Fruit fly (Drosophila melanogaster) whole organism, embryonic: ENCODE measurements around the gene CG31650.

Experiments used
- BEAF-32 ChIP-seq: fragments of 200-800 bp; sonication (Bioruptor generic); optimal IDR thresholded peaks from 3 replicates; lab custom pipeline; 2017; ENCODE audit warnings: missing biosample characterization, missing genetic modification characterization, mild to moderate bottlenecking, moderate library complexity, missing genetic modification reagents
- CG10366 ChIP-seq: fragments of 200-800 bp; sonication (Bioruptor generic); IDR thresholded peaks from 2 replicates; pipeline ENCODE4 v1.3.6; 2022; ENCODE audit warnings: missing biosample characterization, missing genetic modification characterization
- CG11398 ChIP-seq: fragments of 200-800 bp; sonication (Bioruptor generic); optimal IDR thresholded peaks from 2 replicates; lab custom pipeline; 2016; ENCODE audit warnings: missing biosample characterization, missing genetic modification characterization
- CG11723 ChIP-seq: fragments of 200-800 bp; sonication (Bioruptor generic); optimal IDR thresholded peaks from 2 replicates; lab custom pipeline; 2017; ENCODE audit warnings: missing biosample characterization, mild to moderate bottlenecking, missing genetic modification characterization
- CG12299 ChIP-seq: fragments of 200-800 bp; sonication (Bioruptor generic); optimal IDR thresholded peaks from 2 replicates; lab custom pipeline; 2018; ENCODE audit warnings: missing biosample characterization, mild to moderate bottlenecking, missing genetic modification characterization
- CG13894 ChIP-seq: fragments of 200-800 bp; sonication (Bioruptor generic); optimal IDR thresholded peaks from 3 replicates; lab custom pipeline; 2018; ENCODE audit warnings: missing biosample characterization, mild to moderate bottlenecking, missing genetic modification characterization, moderate library complexity
- CG15479 ChIP-seq: fragments of 200-800 bp; sonication (Bioruptor generic); optimal IDR thresholded peaks from 3 replicates; lab custom pipeline; 2019; ENCODE audit warnings: missing biosample characterization, mild to moderate bottlenecking, missing genetic modification characterization, moderate library complexity
- CG1603 ChIP-seq: fragments of 200-800 bp; sonication (Bioruptor generic); optimal IDR thresholded peaks from 2 replicates; lab custom pipeline; 2019; ENCODE audit warnings: missing biosample characterization, mild to moderate bottlenecking, missing genetic modification characterization, moderate library complexity
- CG1647 ChIP-seq: fragments of 200-800 bp; sonication (Bioruptor generic); optimal IDR thresholded peaks from 3 replicates; lab custom pipeline; 2016; ENCODE audit warnings: missing biosample characterization, missing genetic modification characterization
- CG16813 ChIP-seq: fragments of 200-800 bp; sonication (Bioruptor generic); IDR thresholded peaks from 3 replicates; pipeline ENCODE4 v1.3.6; 2022; ENCODE audit warnings: missing biosample characterization, missing genetic modification characterization; ENCODE audit not compliant: partially characterized antibody
- CG17186 ChIP-seq: fragments of 200-800 bp; sonication (Bioruptor generic); optimal IDR thresholded peaks from 3 replicates; lab custom pipeline; 2017; ENCODE audit warnings: missing biosample characterization, missing genetic modification reagents, missing genetic modification characterization
- CG17912 ChIP-seq: fragments of 200-800 bp; sonication (Bioruptor generic); optimal IDR thresholded peaks from 2 replicates; lab custom pipeline; 2018; ENCODE audit warnings: missing biosample characterization, mild to moderate bottlenecking, missing genetic modification characterization
- CG1832 ChIP-seq: fragments of 200-800 bp; sonication (Bioruptor generic); optimal IDR thresholded peaks from 2 replicates; lab custom pipeline; 2017; ENCODE audit warnings: missing biosample characterization, mild to moderate bottlenecking, missing genetic modification characterization, inconsistent platforms
- CG2116 ChIP-seq: fragments of 200-800 bp; sonication (Bioruptor generic); optimal IDR thresholded peaks from 3 replicates; lab custom pipeline; 2018; ENCODE audit warnings: missing biosample characterization, mild to moderate bottlenecking, missing genetic modification characterization
- CG6683 ChIP-seq: fragments of 200-800 bp; sonication (Bioruptor generic); optimal IDR thresholded peaks from 2 replicates; lab custom pipeline; 2017; ENCODE audit warnings: missing biosample characterization, mild to moderate bottlenecking, missing genetic modification characterization, missing genetic modification reagents
- CG7357 ChIP-seq: fragments of 200-800 bp; sonication (Bioruptor generic); IDR thresholded peaks from 3 replicates; pipeline ENCODE4 v1.3.6; 2022; ENCODE audit warnings: missing biosample characterization, missing genetic modification characterization
- CG7839 ChIP-seq: fragments of 200-800 bp; sonication (Bioruptor generic); optimal IDR thresholded peaks from 3 replicates; lab custom pipeline; 2018; ENCODE audit warnings: missing biosample characterization, mild to moderate bottlenecking, missing genetic modification characterization, moderate library complexity
- CG8290 ChIP-seq, 3 experiments: fragments of 200-800 bp; sonication (Bioruptor generic); optimal IDR thresholded peaks; 2 replicates each; lab custom pipeline; 2016 to 2019; ENCODE audit warnings: missing biosample characterization in 3 of 3, missing genetic modification characterization in 3 of 3, mild to moderate bottlenecking in 2 of 3, moderate library complexity in 1 of 3
- CG8924 ChIP-seq: fragments of 200-800 bp; optimal IDR thresholded peaks from 3 replicates; lab custom pipeline; 2019; ENCODE audit warnings: missing biosample characterization, mild to moderate bottlenecking, missing genetic modification characterization, moderate library complexity
- CG9797 ChIP-seq: fragments of 200-800 bp; sonication (Bioruptor generic); optimal IDR thresholded peaks from 3 replicates; lab custom pipeline; 2018; ENCODE audit warnings: missing biosample characterization, mild to moderate bottlenecking, missing genetic modification characterization
- CkIIα-i1 ChIP-seq: fragments of 200-800 bp; sonication (Bioruptor generic); IDR thresholded peaks from 2 replicates; pipeline ENCODE4 v1.3.6; 2022; ENCODE audit warnings: missing biosample characterization, missing genetic modification characterization
- Deaf1 ChIP-seq: fragments of 200-800 bp; optimal IDR thresholded peaks from 3 replicates; lab custom pipeline; 2019; ENCODE audit warnings: missing biosample characterization, mild to moderate bottlenecking, missing genetic modification characterization, moderate library complexity
- E2f1 ChIP-seq: fragments of 200-800 bp; sonication (Bioruptor generic); IDR thresholded peaks from 2 replicates; pipeline ENCODE4 v1.3.6; 2022; ENCODE audit warnings: missing biosample characterization, missing genetic modification characterization
- Jarid2 ChIP-seq: fragments of 200-800 bp; sonication (Bioruptor generic); optimal IDR thresholded peaks from 3 replicates; lab custom pipeline; 2017; ENCODE audit warnings: mild to moderate bottlenecking, missing biosample characterization, missing genetic modification reagents, missing genetic modification characterization
- MBD-R2 ChIP-seq: fragments of 200-800 bp; sonication (Bioruptor generic); IDR thresholded peaks from 2 replicates; pipeline ENCODE4 v1.3.6; 2022; ENCODE audit warnings: missing biosample characterization, missing genetic modification characterization
- MESR4 ChIP-seq: fragments of 200-800 bp; sonication (Bioruptor generic); optimal IDR thresholded peaks from 2 replicates; lab custom pipeline; 2018; ENCODE audit warnings: missing biosample characterization, mild to moderate bottlenecking, missing genetic modification characterization, moderate library complexity
- NK7.1 ChIP-seq: fragments of 200-800 bp; sonication (Bioruptor generic); optimal IDR thresholded peaks from 3 replicates; lab custom pipeline; 2016; ENCODE audit warnings: missing biosample characterization, missing genetic modification characterization
- Nf-YC ChIP-seq: fragments of 200-800 bp; optimal IDR thresholded peaks from 3 replicates; lab custom pipeline; 2019; ENCODE audit warnings: missing biosample characterization, mild to moderate bottlenecking, missing genetic modification characterization, moderate library complexity
- NfI ChIP-seq: fragments of 200-800 bp; sonication (Bioruptor generic); optimal IDR thresholded peaks from 3 replicates; lab custom pipeline; 2018; ENCODE audit warnings: missing biosample characterization, mild to moderate bottlenecking, missing genetic modification characterization, moderate library complexity
- Rfx ChIP-seq: fragments of 200-800 bp; sonication (Bioruptor generic); IDR thresholded peaks from 2 replicates; pipeline ENCODE4 v1.3.6; 2022; ENCODE audit warnings: missing biosample characterization, missing genetic modification characterization
- Scr ChIP-seq: fragments of 200-800 bp; sonication (Bioruptor generic); IDR thresholded peaks from 2 replicates; pipeline ENCODE4 v1.3.6; 2022; ENCODE audit warnings: missing biosample characterization, missing genetic modification characterization; ENCODE audit not compliant: partially characterized antibody
- Trl ChIP-seq, 3 experiments: fragments of >200 bp in 2 of 3; fragments of 200-800 bp in 1 of 3; sonication (Bioruptor generic) in 1 of 3; optimal IDR thresholded peaks; 2 replicates in 1 of 3; 3 replicates in 2 of 3; lab custom pipeline; 2016 to 2017; ENCODE audit warnings: missing biosample characterization in 1 of 3, missing genetic modification characterization in 1 of 3
- ap ChIP-seq: fragments of 200-800 bp; sonication (Bioruptor generic); IDR thresholded peaks from 2 replicates; pipeline ENCODE4 v1.3.6; 2022; ENCODE audit warnings: missing biosample characterization, missing genetic modification characterization
- ato ChIP-seq: fragments of 200-800 bp; sonication (Bioruptor generic); IDR thresholded peaks from 2 replicates; pipeline ENCODE4 v1.3.6; 2022; ENCODE audit warnings: missing biosample characterization, missing genetic modification characterization; ENCODE audit not compliant: partially characterized antibody
- bsh ChIP-seq, 2 experiments: fragments of 200-800 bp; sonication (Bioruptor generic); optimal IDR thresholded peaks; 2 replicates each; lab custom pipeline; 2017 to 2018; ENCODE audit warnings: mild to moderate bottlenecking in 2 of 2, missing biosample characterization in 2 of 2, missing genetic modification characterization in 2 of 2, moderate library complexity in 1 of 2
- btn ChIP-seq: fragments of 200-800 bp; sonication (Bioruptor generic); optimal IDR thresholded peaks from 2 replicates; lab custom pipeline; 2016; ENCODE audit warnings: missing biosample characterization, missing genetic modification characterization
- ci ChIP-seq: fragments of 200-800 bp; sonication (Bioruptor generic); IDR thresholded peaks from 3 replicates; pipeline ENCODE4 v1.3.6; 2022; ENCODE audit warnings: missing biosample characterization, missing genetic modification characterization
- crp ChIP-seq, 2 experiments: fragments of 200-800 bp; sonication (Bioruptor generic); optimal IDR thresholded peaks; 2 replicates in 1 of 2; 3 replicates in 1 of 2; lab custom pipeline; 2017; ENCODE audit warnings: missing biosample characterization in 2 of 2, missing genetic modification characterization in 2 of 2, mild to moderate bottlenecking in 1 of 2, moderate library complexity in 1 of 2
- ftz-f1 ChIP-seq: fragments of 200-800 bp; sonication (Bioruptor generic); optimal IDR thresholded peaks from 2 replicates; lab custom pipeline; 2016; ENCODE audit warnings: missing biosample characterization, missing genetic modification characterization
- kni ChIP-seq: fragments of 200-800 bp; sonication (Bioruptor generic); optimal IDR thresholded peaks from 3 replicates; lab custom pipeline; 2017; ENCODE audit warnings: mild to moderate bottlenecking, missing biosample characterization, missing genetic modification reagents, missing genetic modification characterization
- lbe ChIP-seq: fragments of 200-800 bp; sonication (Bioruptor generic); optimal IDR thresholded peaks from 2 replicates; lab custom pipeline; 2016; ENCODE audit warnings: missing biosample characterization, mild to moderate bottlenecking, missing genetic modification characterization
- nau ChIP-seq: fragments of 200-800 bp; sonication (Bioruptor generic); optimal IDR thresholded peaks from 3 replicates; lab custom pipeline; 2017; ENCODE audit warnings: missing biosample characterization, mild to moderate bottlenecking, missing genetic modification characterization, missing genetic modification reagents
- nerfin-1 ChIP-seq: fragments of 200-800 bp; sonication (Bioruptor generic); optimal IDR thresholded peaks from 3 replicates; lab custom pipeline; 2019; ENCODE audit warnings: missing biosample characterization, mild to moderate bottlenecking, missing genetic modification characterization, moderate library complexity
- oc ChIP-seq: fragments of 200-800 bp; sonication (Bioruptor generic); optimal IDR thresholded peaks from 2 replicates; lab custom pipeline; 2018; ENCODE audit warnings: missing biosample characterization, mild to moderate bottlenecking, missing genetic modification characterization, moderate library complexity
- prd ChIP-seq, 3 experiments: fragments of >200 bp in 2 of 3; fragments of 200-800 bp in 1 of 3; sonication (Bioruptor generic) in 1 of 3; optimal IDR thresholded peaks in 2 of 3; IDR thresholded peaks in 1 of 3; 2 replicates in 2 of 3; 3 replicates in 1 of 3; pipeline versions ENCODE4 v1.3.6 to Lab custom; 2017 to 2022; ENCODE audit warnings: missing biosample characterization in 1 of 3, missing genetic modification characterization in 1 of 3
- ssp ChIP-seq: fragments of 200-800 bp; sonication (Bioruptor generic); IDR thresholded peaks from 2 replicates; pipeline ENCODE4 v1.3.6; 2022; ENCODE audit warnings: missing biosample characterization, missing genetic modification characterization
- trh ChIP-seq: fragments of 200-800 bp; sonication (Bioruptor generic); optimal IDR thresholded peaks from 2 replicates; lab custom pipeline; 2016; ENCODE audit warnings: missing biosample characterization, missing genetic modification characterization

CG31650 gene

DNA sequence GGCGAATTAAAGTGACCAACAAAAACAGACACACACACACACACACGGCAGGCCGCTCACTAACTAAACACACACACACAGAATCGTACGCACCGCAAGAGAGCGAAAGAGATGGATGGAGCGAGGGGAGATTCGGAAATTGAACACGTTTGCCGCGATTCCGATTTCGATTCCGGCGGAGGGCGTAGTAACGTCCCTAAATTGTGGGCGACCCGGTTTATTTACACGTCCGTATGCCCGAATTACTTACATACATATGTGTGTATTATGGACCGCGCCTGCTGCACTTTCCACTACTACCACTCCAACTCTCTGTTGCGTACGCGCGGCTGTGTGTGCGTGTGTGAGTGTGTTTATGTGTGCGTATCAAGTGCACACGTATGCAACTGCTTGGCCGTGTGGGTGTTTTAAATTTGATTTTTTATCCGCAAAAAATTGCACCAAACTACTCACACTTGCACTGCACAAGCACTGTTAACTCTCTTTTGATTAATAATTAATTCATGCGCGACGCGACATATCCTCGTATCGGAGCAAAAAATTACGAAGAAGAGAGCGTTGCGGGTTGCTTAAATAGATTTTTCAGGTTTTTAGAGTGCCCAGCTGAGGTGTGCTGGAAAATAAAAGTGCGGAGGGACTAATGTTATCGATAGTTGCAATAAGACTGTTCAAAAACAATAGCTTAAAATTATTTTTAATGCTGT, 48.6 kb upstream of the CG31650 start, which contains the start of gene Pgant5:
Pgant5 (minus strand) TSS at position 601 of the 704 bp plus-strand sequence.
- peak; percentile 51 for TF ChIP-seq kni (GFP tag; lab: Kevin White, UChicago)
- TF ChIP-seq CG7357, result no peak
- no peak for TF ChIP-seq CG9797
- TF ChIP-seq NK7.1 (GFP tag; lab: Kevin White, UChicago), result no peak
- TF ChIP-seq Nf-YC (tag; lab: Kevin White, UChicago), result peak; percentile 73
- TF ChIP-seq CG17186 (GFP tag; lab: Kevin White, UChicago), result no peak
- peak; percentile 79 for TF ChIP-seq CG15479 (GFP tag; lab: Kevin White, UChicago)
- TF ChIP-seq nau (GFP tag; lab: Kevin White, UChicago), result peak; percentile 38
- no peak for TF ChIP-seq CG8290 (GFP tag; optimal IDR thresholded peaks at IDR 0.05; lab: Kevin White, UChicago)
- peak in 1 of 2 experiments; percentile 35 for TF ChIP-seq CG8290 (tag; optimal IDR thresholded peaks at IDR 0.05; lab: Kevin White, UChicago)
- TF ChIP-seq lbe (GFP tag; lab: Kevin White, UChicago), result no peak
- peak; percentile 90 for TF ChIP-seq Jarid2
- TF ChIP-seq CG1603 (tag; lab: Kevin White, UChicago), result peak; percentile 7
- TF ChIP-seq oc, result no peak
- TF ChIP-seq CG17912 (GFP tag; lab: Kevin White, UChicago), result no peak
- no peak for TF ChIP-seq crp (GFP tag; optimal IDR thresholded peaks at IDR 0.05; lab: Kevin White, UChicago)
- TF ChIP-seq CG10366 (GFP tag; lab: Robert Waterston, UW), result no peak
- TF ChIP-seq CG13894 (tag; lab: Kevin White, UChicago), result peak; percentile 30
- peak; percentile 0 to 31 for TF ChIP-seq bsh (GFP tag; optimal IDR thresholded peaks at IDR 0.05; lab: Kevin White, UChicago)
- no peak for TF ChIP-seq CG2116
- TF ChIP-seq CkIIα-i1 (GFP tag; lab: Robert Waterston, UW), result no peak
- TF ChIP-seq ftz-f1 (GFP tag; lab: Kevin White, UChicago), result no peak
- no peak for TF ChIP-seq BEAF-32 (GFP tag; lab: Kevin White, UChicago)
- peak; percentile 31 to 69 for TF ChIP-seq Trl (optimal IDR thresholded peaks at IDR 0.05; lab: Kevin White, UChicago)
- peak; percentile 15 for TF ChIP-seq Trl (GFP tag; optimal IDR thresholded peaks at IDR 0.05; lab: Kevin White, UChicago)
- peak; percentile 16 for TF ChIP-seq btn (GFP tag; lab: Kevin White, UChicago)
- no peak for TF ChIP-seq CG11723 (GFP tag; lab: Kevin White, UChicago)
- TF ChIP-seq CG11398 (GFP tag; lab: Kevin White, UChicago), result peak; percentile 22
- no peak for TF ChIP-seq Scr (GFP tag; lab: Robert Waterston, UW)
- peak; percentile 82 for TF ChIP-seq MESR4 (GFP tag; lab: Kevin White, UChicago)
- no peak for TF ChIP-seq ssp (GFP tag; lab: Robert Waterston, UW)
- peak; percentile 20 for TF ChIP-seq CG1647
- 0 out of 3 replicates have a peak, but pooled peaks have one; percentile 19 for TF ChIP-seq ci (GFP tag; lab: Robert Waterston, UW)
- TF ChIP-seq CG6683 (GFP tag; lab: Kevin White, UChicago), result no peak
- no peak for TF ChIP-seq E2f1
- peak; percentile 5 for TF ChIP-seq CG12299 (tag; lab: Kevin White, UChicago)
- TF ChIP-seq ap (GFP tag; lab: Robert Waterston, UW), result no peak
- peak; percentile 24; the same call in 1 of the 2 replicates for TF ChIP-seq MBD-R2 (GFP tag; lab: Robert Waterston, UW)
- no peak for TF ChIP-seq CG16813 (GFP tag; lab: Robert Waterston, UW)
- peak; percentile 32 for TF ChIP-seq Deaf1 (tag; lab: Kevin White, UChicago)
- TF ChIP-seq ato, result peak; percentile 46
- peak; percentile 77 for TF ChIP-seq CG1832
- no peak for TF ChIP-seq NfI
- peak; percentile 20; the same call in 1 of the 2 replicates for TF ChIP-seq Rfx (GFP tag; lab: Robert Waterston, UW)
- no peak for TF ChIP-seq prd (optimal IDR thresholded peaks at IDR 0.05; lab: Kevin White, UChicago)
- no peak for TF ChIP-seq prd (GFP tag; IDR thresholded peaks at IDR 0.05; lab: Robert Waterston, UW)
- peak; percentile 36 for TF ChIP-seq CG8924 (tag; lab: Kevin White, UChicago)
- no peak for TF ChIP-seq nerfin-1 (tag; lab: Kevin White, UChicago)
- TF ChIP-seq trh (GFP tag; lab: Kevin White, UChicago), result no peak
- no peak for TF ChIP-seq CG7839 (tag; lab: Kevin White, UChicago)
